Worm (Caenorhabditis elegans) whole organism, young adult: ENCODE data around the gene rips-1.

Source experiments
- B0019.2 ChIP-seq: fragments of 200-800 bp; sonication (Bioruptor generic); conservative IDR thresholded peaks from 2 replicates; pipeline ENCODE4 v1.3.6; 2022; ENCODE audit warnings: missing genetic modification reagents, missing genetic modification characterization, missing compliant biosample characterization
- D2030.7 ChIP-seq: fragments of 200-800 bp; sonication (Bioruptor generic); IDR thresholded peaks from 2 replicates; pipeline ENCODE4 v1.3.6; 2022; ENCODE audit warnings: missing genetic modification reagents, missing genetic modification characterization, missing compliant biosample characterization
- ama-1 ChIP-seq, 3 experiments: fragments of 150-350 bp in 1 of 3; sonication (generic microtip) in 2 of 3; optimal IDR thresholded peaks; 2 replicates each; lab custom pipeline; 2014 to 2018; ENCODE audit warnings: missing biosample characterization in 2 of 3, missing genetic modification characterization in 2 of 3, missing genetic modification reagents in 2 of 3
- cebp-1 ChIP-seq, 2 experiments: fragments of 200-800 bp in 1 of 2; sonication (Bioruptor generic) in 1 of 2; sonication (generic microtip) in 1 of 2; IDR thresholded peaks in 1 of 2; optimal IDR thresholded peaks in 1 of 2; 2 replicates each; pipeline versions ENCODE4 v1.3.6 to Lab custom; 2017 to 2022; ENCODE audit warnings: missing compliant biosample characterization in 2 of 2, missing genetic modification characterization in 2 of 2, mild to moderate bottlenecking in 1 of 2, missing genetic modification reagents in 1 of 2, moderate library complexity in 1 of 2
- mes-4 ChIP-seq: sonication (generic microtip); optimal IDR thresholded peaks from 2 replicates; lab custom pipeline; 2016; ENCODE audit warnings: missing genotype, missing genetic modification characterization, missing compliant biosample characterization
- pha-4 ChIP-seq: fragments of 150-350 bp; sonication (generic microtip); optimal IDR thresholded peaks from 2 replicates; lab custom pipeline; 2014; ENCODE audit warnings: missing biosample characterization, missing genetic modification reagents, missing genetic modification characterization
- snpc-4 ChIP-seq, 5 experiments: fragments of 150-350 bp in 1 of 5; sonication (generic microtip) in 4 of 5; optimal IDR thresholded peaks; 2 replicates each; lab custom pipeline; 2014 to 2018; ENCODE audit warnings: missing genetic modification characterization in 5 of 5, missing biosample characterization in 3 of 5, antibody characterized with exemption in 2 of 5, mild to moderate bottlenecking in 2 of 5, missing compliant biosample characterization in 2 of 5, missing genotype in 2 of 5, moderate library complexity in 2 of 5, missing genetic modification reagents in 1 of 5
- unc-62 ChIP-seq: fragments of 150-350 bp; optimal IDR thresholded peaks from 2 replicates; lab custom pipeline; 2014; ENCODE audit warnings: missing biosample characterization, missing genetic modification reagents, missing genetic modification characterization
- xnd-1 ChIP-seq: sonication (generic microtip); optimal IDR thresholded peaks from 2 replicates; lab custom pipeline; 2016; ENCODE audit warnings: missing genotype, missing genetic modification reagents, missing genetic modification characterization, missing compliant biosample characterization
- ztf-22 ChIP-seq: fragments of 200-800 bp; sonication (Bioruptor generic); optimal IDR thresholded peaks from 2 replicates; lab custom pipeline; 2018; ENCODE audit warnings: mild to moderate bottlenecking, missing genetic modification characterization, moderate library complexity, missing compliant biosample characterization
- ztf-28 ChIP-seq: fragments of 200-800 bp; sonication (Bioruptor generic); IDR thresholded peaks from 2 replicates; pipeline ENCODE4 v1.3.6; 2022; ENCODE audit warnings: missing genetic modification reagents, missing genetic modification characterization, missing compliant biosample characterization

ce11 chrV:3814938-3815337 is 43.1 kb downstream of the rips-1 start, which contains the start of gene H10D18.1:
- TF ChIP-seq pha-4 (no peak), xnd-1 (tag; lab: Kevin White, UChicago) (no peak), unc-62 (GFP tag; lab: Kevin White, UChicago) (no peak), ztf-22 (GFP tag; lab: Kevin White, UChicago) (no peak), ama-1 (optimal IDR thresholded peaks at IDR 0.05; lab: Kevin White, UChicago) (no peak), ama-1 (GFP tag; optimal IDR thresholded peaks at IDR 0.05; lab: Kevin White, UChicago) (no peak), snpc-4 (GFP tag; optimal IDR thresholded peaks at IDR 0.05; lab: Kevin White, UChicago) (no peak), snpc-4 (tag; optimal IDR thresholded peaks at IDR 0.05; lab: Kevin White, UChicago) (no peak), cebp-1 (GFP tag; IDR thresholded peaks at IDR 0.05; lab: Robert Waterston, UW) (no peak), cebp-1 (tag; optimal IDR thresholded peaks at IDR 0.05; lab: Kevin White, UChicago) (no peak), B0019.2 (GFP tag; lab: Robert Waterston, UW) (no peak), mes-4 (tag; lab: Kevin White, UChicago) (no peak), ztf-28 (GFP tag; lab: Robert Waterston, UW) (no peak), D2030.7 (no peak)
